Fruit fly (Drosophila melanogaster) Kc167 (cell line): ENCODE results near the gene Trf.

Experiments used
- Myc ChIP-seq: fragments of >200 bp; optimal IDR thresholded peaks from 2 replicates; lab custom pipeline; 2017; ENCODE audit warnings: missing external identifiers
- h ChIP-seq: fragments of >200 bp; optimal IDR thresholded peaks from 3 replicates; lab custom pipeline; 2018; ENCODE audit warnings: missing external identifiers
- psq ChIP-seq: fragments of >200 bp; optimal IDR thresholded peaks from 2 replicates; lab custom pipeline; 2017; ENCODE audit warnings: missing external identifiers

DNA sequence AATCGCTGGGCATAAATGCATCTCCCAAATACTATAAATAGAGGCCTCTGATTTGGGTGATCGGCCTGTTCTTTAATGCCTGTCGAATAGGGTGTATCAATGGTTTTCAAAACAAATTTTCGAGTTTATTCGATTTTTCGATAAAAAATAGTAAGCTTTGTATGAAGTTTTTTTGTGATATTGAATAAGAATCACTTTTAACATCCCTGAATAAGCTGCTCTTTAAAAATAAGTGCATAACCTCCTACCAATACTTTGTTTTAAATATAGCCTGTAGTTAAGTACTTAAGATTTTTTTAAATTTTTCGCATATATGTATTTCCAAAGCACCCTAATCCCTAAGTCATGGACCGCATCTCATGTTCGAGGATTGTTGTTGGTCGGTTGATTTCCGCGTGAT, 8.0 kb downstream of the Trf start:
- no peak for TF ChIP-seq psq (lab: Kevin White, UChicago)
- TF ChIP-seq Myc (lab: Kevin White, UChicago), result no peak
- no peak for TF ChIP-seq h (lab: Kevin White, UChicago)
